Fruit fly (Drosophila melanogaster): ENCODE data around the gene CG14342.

dm6 chr2L:1177522-1177921 is 26.5 kb upstream of the CG14342 start, which contains the start of gene CG4896:
- TF ChIP-seq pan (optimal IDR thresholded peaks at IDR 0.05) (no peak), Dll (optimal IDR thresholded peaks at IDR 0.05) (no peak), usp (GFP tag; optimal IDR thresholded peaks at IDR 0.05) (no peak), psq (optimal IDR thresholded peaks at IDR 0.05) (no peak)

Data from whole organism.